Worm (Caenorhabditis elegans): Measurements from ENCODE around the gene nep-24.

Gene nep-24

DNA sequence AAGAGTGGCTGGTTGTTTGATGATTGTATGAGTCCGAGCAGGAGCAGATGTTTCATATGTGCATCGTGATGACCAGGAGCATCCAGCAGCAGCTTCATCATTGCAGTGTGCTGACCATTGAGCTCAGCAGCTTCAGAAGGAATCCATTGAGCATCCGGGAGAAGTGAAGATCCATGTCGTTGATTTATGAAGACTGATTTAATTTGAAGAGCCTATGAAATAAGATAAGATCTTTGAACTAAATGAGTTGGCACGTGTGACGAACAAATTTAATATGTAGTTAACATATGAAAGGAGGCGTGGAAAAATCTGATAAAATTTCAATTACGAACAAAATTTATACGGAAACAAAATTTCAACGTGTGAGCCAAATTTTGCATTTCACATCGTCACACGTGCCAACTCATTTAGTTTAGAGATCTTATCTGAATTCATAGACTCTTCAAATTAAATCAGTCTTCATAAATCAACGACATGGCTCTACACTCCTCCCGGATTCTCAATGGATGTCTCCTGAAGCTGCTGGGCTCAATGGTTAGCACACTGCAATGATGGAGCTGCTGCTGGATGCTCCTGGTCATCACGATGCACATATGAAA, 6.3 kb upstream of the nep-24 start, which contains the start of the genes Y116A8C.469 and Y116A8C.468 (continued):
- TF ChIP-seq attf-4 (tag; optimal IDR thresholded peaks at IDR 0.05) (no peak), snpc-4 (tag; optimal IDR thresholded peaks at IDR 0.05) (no peak), zip-2 (tag; optimal IDR thresholded peaks at IDR 0.05) (no peak)

DNA sequence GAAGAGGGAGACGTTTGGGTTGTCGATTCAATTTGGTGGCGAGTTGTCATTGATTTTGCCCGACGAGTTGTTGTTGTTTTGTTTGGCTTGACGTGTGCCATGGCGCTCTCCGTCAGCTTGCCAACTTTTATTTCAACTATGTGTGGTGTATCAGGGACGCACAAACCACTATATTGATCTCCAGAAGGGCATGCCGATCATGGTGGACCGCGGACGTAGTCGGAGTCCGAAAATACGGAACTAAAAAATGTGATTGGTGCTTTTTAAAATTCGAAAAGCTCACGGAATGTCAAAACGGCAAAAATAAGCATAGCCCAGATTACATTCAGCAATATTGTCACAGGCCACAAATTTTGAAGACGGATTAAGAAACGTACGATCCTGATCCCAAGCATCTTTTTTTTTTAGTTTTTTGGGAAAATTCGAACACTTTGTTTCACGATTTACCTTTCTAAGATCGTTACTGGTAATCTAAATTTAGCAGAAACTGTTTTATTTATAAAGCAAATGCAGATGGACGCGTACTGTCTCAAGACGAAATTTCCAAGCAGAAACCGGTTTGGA, 4.9 kb upstream of the nep-24 start, which contains the start of the genes Y116A8C.470 and Y116A8C.463:
Y116A8C.470 (minus strand) TSS at position 101 of the 564 bp plus-strand sequence.
Y116A8C.463 (plus strand) TSS at position 514 of the 564 bp plus-strand sequence.
- TF ChIP-seq gei-8 (GFP tag; optimal IDR thresholded peaks at IDR 0.05) (no peak), aly-2 (tag; optimal IDR thresholded peaks at IDR 0.05) (no peak), mep-1 (tag; optimal IDR thresholded peaks at IDR 0.05) (no peak)

DNA sequence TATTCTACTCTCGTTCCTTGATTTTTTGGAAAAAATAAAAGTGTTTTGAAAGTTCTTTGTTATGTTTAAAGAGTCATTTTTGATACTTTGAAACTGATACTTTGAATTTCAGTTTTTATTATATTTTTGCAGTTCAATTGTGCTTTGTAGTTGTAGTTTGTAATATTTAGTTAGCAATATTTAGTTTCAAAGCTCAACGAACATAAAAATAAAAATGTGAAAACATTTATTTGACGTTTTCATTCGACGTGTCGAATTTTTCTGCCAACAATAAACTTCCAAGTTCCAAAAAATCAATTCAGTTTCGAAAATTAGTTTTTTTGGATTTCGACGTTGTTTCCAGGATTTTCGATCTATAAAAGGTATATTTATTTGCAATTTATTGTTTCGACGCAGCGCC, 4.2 kb upstream of the nep-24 start, which contains the start of gene nep-23:
nep-23 (plus strand) TSS at position 301 of the 400 bp plus-strand sequence.
- TF ChIP-seq nhr-76 (tag; optimal IDR thresholded peaks at IDR 0.05) (no peak), rbr-2 (tag; optimal IDR thresholded peaks at IDR 0.05) (no peak), zfp-3 (GFP tag; conservative IDR thresholded peaks at IDR 0.05) (no peak), cey-2 (tag; optimal IDR thresholded peaks at IDR 0.05; ENCODE audit: borderline replicate concordance, insufficient read depth) (no peak), dpl-1 (GFP tag; optimal IDR thresholded peaks at IDR 0.05) (no peak)

DNA sequence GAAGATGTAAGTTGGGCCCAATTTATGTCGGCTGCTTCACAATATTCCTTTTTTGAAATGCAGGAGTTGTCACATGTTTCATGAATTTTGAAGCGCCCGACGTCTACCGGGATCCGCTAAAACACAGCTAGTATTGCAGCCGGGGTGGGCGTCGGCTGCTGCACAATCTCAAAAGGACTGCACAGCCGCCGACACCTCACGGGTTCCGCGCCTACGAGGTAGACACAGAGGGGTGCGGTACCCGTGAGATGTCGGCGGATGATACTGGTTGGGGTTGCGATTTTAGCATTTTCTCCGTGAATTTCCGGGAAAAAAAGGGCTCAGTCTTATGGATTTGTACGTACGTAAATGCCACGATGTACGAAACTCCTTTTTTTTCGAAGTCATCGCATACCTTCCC, 2.2 kb upstream of the nep-24 start:
- no peak for TF ChIP-seq saeg-2 (GFP tag; IDR thresholded peaks at IDR 0.05)
- 0 out of 2 replicates have a peak, but pooled peaks have one; percentile 24 for TF ChIP-seq egl-43 (GFP tag; IDR thresholded peaks at IDR 0.05)
- TF ChIP-seq aha-1 (tag): peak; percentile 34
- no peak for TF ChIP-seq rbr-2 (tag; optimal IDR thresholded peaks at IDR 0.05)
- TF ChIP-seq set-16 (GFP tag; IDR thresholded peaks at IDR 0.05): peak; percentile 59; the same call in 1 of the 2 replicates
- TF ChIP-seq mxl-3 (GFP tag; optimal IDR thresholded peaks at IDR 0.05): no peak
- 0 out of 2 replicates have a peak, but pooled peaks have one; percentile 35 for TF ChIP-seq snpc-1.2 (GFP tag; IDR thresholded peaks at IDR 0.05)
- TF ChIP-seq F26F4.8 (GFP tag; conservative IDR thresholded peaks at IDR 0.05): no peak
- TF ChIP-seq dmd-9 (GFP tag; IDR thresholded peaks at IDR 0.05): no peak
- TF ChIP-seq F37D6.2 (tag; optimal IDR thresholded peaks at IDR 0.05): no peak

DNA sequence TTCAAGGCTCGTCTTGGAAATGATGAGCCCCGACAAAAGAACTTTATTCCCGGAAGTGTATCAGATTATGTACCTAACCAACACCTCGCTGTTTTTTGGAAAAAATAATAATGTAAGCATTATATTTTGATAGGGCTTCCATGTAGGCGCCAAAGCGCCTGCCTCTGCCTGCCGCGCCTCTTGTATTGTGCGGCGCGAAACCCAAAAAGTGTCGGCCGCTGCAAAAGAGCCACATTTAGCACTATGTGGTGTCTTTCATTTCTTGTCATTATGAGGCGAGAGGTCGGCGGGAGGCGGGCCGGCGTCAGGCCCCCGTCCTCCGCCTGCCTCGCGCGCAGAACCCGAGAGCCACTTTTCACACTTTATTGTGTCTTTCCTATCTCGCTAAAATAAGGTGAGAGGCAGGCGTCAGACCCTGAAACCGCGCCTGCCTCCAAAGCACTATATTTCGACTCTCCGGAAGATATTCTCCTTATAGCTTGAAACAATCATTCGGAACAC, 1.2 kb downstream of the nep-24 start:
- TF ChIP-seq snpc-4 (tag; optimal IDR thresholded peaks at IDR 0.05): no peak
- TF ChIP-seq snpc-1.2 (GFP tag; IDR thresholded peaks at IDR 0.05): peak; percentile 70
- TF ChIP-seq set-16 (GFP tag; IDR thresholded peaks at IDR 0.05): peak; percentile 88

DNA sequence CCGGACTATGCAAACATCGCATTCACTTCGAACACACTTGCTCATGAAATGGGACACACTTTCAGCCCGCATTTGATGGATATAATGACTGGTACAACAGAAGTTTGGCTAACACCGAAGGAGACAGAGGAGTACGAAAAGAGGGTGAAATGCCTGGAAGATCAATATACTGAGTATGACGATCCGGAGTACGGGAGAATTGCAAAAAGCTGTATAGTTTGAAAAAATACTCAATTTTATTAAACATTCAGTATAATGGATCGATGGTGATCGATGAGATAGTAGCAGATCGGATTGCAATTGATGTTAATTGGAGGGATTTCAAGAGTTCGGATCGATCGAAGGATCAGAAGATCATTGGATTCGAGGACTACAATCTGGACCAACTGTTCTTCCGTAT, 2.4 kb downstream of the nep-24 start:
- TF ChIP-seq aha-1 (tag) (peak; percentile 66), nhr-77 (tag; optimal IDR thresholded peaks at IDR 0.05) (no peak), fos-1 (tag; optimal IDR thresholded peaks at IDR 0.05) (no peak), unc-62 (GFP tag; optimal IDR thresholded peaks at IDR 0.05 in 1 of 2) (peak in 1 of 2 experiments; percentile 55), unc-62 (tag; optimal IDR thresholded peaks at IDR 0.05) (no peak), arid-1 (GFP tag; conservative IDR thresholded peaks at IDR 0.05) (no peak)

DNA sequence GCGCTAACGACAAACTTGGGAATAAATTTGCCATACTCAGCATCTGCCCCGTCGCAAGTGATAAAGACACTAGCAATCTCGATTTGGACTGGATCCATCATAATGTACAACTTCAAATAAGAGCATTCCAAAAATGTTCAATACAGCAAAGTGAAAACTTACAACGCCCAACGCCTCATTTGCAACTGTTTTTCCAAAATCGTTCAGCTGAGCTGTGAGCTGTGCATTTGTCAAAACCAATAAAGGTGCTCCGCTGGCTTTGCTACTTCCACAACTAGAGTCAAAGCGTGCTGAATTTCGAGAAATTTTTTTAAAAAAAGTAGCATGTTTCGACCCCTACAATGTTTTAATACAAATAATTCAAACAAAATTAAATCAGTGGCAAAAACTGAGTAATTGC, 6.9 kb downstream of the nep-24 start, which contains the start of gene Y116A8C.49:
Y116A8C.49 (minus strand) TSS at position 101 of the 400 bp plus-strand sequence.
- TF ChIP-seq ces-1 (GFP tag; optimal IDR thresholded peaks at IDR 0.05): no peak
- no peak for TF ChIP-seq F10B5.3 (tag; optimal IDR thresholded peaks at IDR 0.05)
- TF ChIP-seq ceh-32 (tag; optimal IDR thresholded peaks at IDR 0.05; ENCODE audit: poor library complexity): no peak
- no peak for TF ChIP-seq hlh-11 (tag; optimal IDR thresholded peaks at IDR 0.05)

Measured in whole organism, L4 larva.